Fruit fly (Drosophila melanogaster) whole organism, adult: ENCODE measurements around the gene CG11398.
A peak's percentile ranks its signal among the peaks of the same experiment; 100 is the strongest.

ENCODE experiments used
- CG11617 ChIP-seq: fragments of 200-800 bp; sonication (Bioruptor generic); optimal IDR thresholded peaks from 2 replicates; lab custom pipeline; 2017; ENCODE audit warnings: mild to moderate bottlenecking, missing biosample characterization, missing genetic modification reagents, missing genetic modification characterization
- CG12768 ChIP-seq: fragments of 200-800 bp; sonication (Bioruptor generic); optimal IDR thresholded peaks from 2 replicates; lab custom pipeline; 2017; ENCODE audit warnings: missing biosample characterization, missing genetic modification characterization, mild to moderate bottlenecking, moderate library complexity, missing genetic modification reagents
- CG14711 ChIP-seq: fragments of 200-800 bp; sonication (Bioruptor generic); optimal IDR thresholded peaks from 2 replicates; lab custom pipeline; 2018; ENCODE audit warnings: missing biosample characterization, mild to moderate bottlenecking, missing genetic modification characterization, moderate library complexity
- CG1620 ChIP-seq: fragments of 200-800 bp; sonication (Bioruptor generic); optimal IDR thresholded peaks from 2 replicates; lab custom pipeline; 2016; ENCODE audit warnings: missing biosample characterization, missing genetic modification characterization
- CG33017 ChIP-seq: fragments of 200-800 bp; sonication (Bioruptor generic); optimal IDR thresholded peaks from 2 replicates; lab custom pipeline; 2018; ENCODE audit warnings: missing biosample characterization, mild to moderate bottlenecking, missing genetic modification characterization, moderate library complexity
- CG5204 ChIP-seq: fragments of 200-800 bp; sonication (Bioruptor generic); optimal IDR thresholded peaks from 2 replicates; lab custom pipeline; 2016; ENCODE audit warnings: missing biosample characterization, missing genetic modification characterization
- CG7045 ChIP-seq: fragments of 200-800 bp; sonication (Bioruptor generic); optimal IDR thresholded peaks from 2 replicates; lab custom pipeline; 2017; ENCODE audit warnings: missing biosample characterization, mild to moderate bottlenecking, missing genetic modification characterization
- CG7101 ChIP-seq: fragments of 200-800 bp; sonication (Bioruptor generic); optimal IDR thresholded peaks from 2 replicates; lab custom pipeline; 2018; ENCODE audit warnings: missing biosample characterization, mild to moderate bottlenecking, missing genetic modification characterization, moderate library complexity
- Clk ChIP-seq: fragments of 200-800 bp; sonication (Bioruptor generic); optimal IDR thresholded peaks from 2 replicates; lab custom pipeline; 2017; ENCODE audit warnings: missing biosample characterization, missing genetic modification characterization
- Crg-1 ChIP-seq: fragments of 200-800 bp; sonication (Bioruptor generic); optimal IDR thresholded peaks from 2 replicates; lab custom pipeline; 2016; ENCODE audit warnings: missing biosample characterization, missing genetic modification characterization
- Hr96 ChIP-seq: fragments of 200-800 bp; sonication (Bioruptor generic); optimal IDR thresholded peaks from 2 replicates; lab custom pipeline; 2016; ENCODE audit warnings: missing biosample characterization, missing genetic modification characterization
- Mnt ChIP-seq: fragments of 200-800 bp; sonication (Bioruptor generic); optimal IDR thresholded peaks from 2 replicates; lab custom pipeline; 2016; ENCODE audit warnings: missing biosample characterization, mild to moderate bottlenecking, missing genetic modification characterization
- bab1 ChIP-seq: fragments of 200-800 bp; sonication (Bioruptor generic); optimal IDR thresholded peaks from 3 replicates; lab custom pipeline; 2019; ENCODE audit warnings: missing biosample characterization, mild to moderate bottlenecking, missing genetic modification characterization, moderate library complexity
- cic ChIP-seq: fragments of 200-800 bp; sonication (Bioruptor generic); optimal IDR thresholded peaks from 2 replicates; lab custom pipeline; 2017; ENCODE audit warnings: missing biosample characterization, mild to moderate bottlenecking, missing genetic modification characterization, moderate library complexity
- cnc ChIP-seq, 2 experiments: fragments of >200 bp; optimal IDR thresholded peaks; 2 replicates each; lab custom pipeline; 2017
- kay ChIP-seq: fragments of 200-800 bp; sonication (Bioruptor generic); peaks from one replicate; lab custom pipeline; 2016; ENCODE audit warnings: missing biosample characterization, missing genetic modification characterization, borderline replicate concordance
- ovo ChIP-seq: fragments of 200-800 bp; sonication (Bioruptor generic); optimal IDR thresholded peaks from 2 replicates; lab custom pipeline; 2016; ENCODE audit warnings: missing biosample characterization, missing genetic modification characterization
- pad ChIP-seq: fragments of 200-800 bp; sonication (Bioruptor generic); optimal IDR thresholded peaks from 3 replicates; lab custom pipeline; 2017; ENCODE audit warnings: missing biosample characterization, missing genetic modification characterization, mild to moderate bottlenecking, moderate library complexity, missing genetic modification reagents
- tj ChIP-seq: fragments of 200-800 bp; sonication (Bioruptor generic); optimal IDR thresholded peaks from 3 replicates; lab custom pipeline; 2017; ENCODE audit warnings: missing biosample characterization, mild to moderate bottlenecking, missing genetic modification characterization, moderate library complexity
- toe ChIP-seq: fragments of 200-800 bp; sonication (Bioruptor generic); optimal IDR thresholded peaks from 2 replicates; lab custom pipeline; 2016; ENCODE audit warnings: missing biosample characterization, missing genetic modification characterization

CG11398 gene

DNA sequence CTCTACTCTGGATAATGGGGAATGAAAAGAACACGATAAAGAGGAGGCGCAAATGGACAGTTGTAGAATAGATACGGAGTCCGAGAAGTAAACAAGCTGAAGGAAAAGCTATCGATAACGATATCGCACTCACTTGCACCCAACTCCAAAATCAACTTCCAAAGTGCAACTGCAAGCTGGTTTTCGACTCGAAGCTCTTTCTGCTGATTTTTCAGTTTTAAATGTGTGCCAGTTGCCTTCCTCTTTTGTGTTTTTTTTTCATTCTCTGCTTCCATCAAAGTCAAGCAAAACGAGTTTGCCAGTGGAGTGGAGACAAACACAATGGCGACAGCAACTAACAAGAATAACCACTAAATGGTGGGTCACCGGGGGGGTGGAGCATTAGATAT lies 20.7 kb upstream of the CG11398 start:
- TF ChIP-seq CG7101 (tag; lab: Kevin White, UChicago) = no peak
- peak; percentile 97 for TF ChIP-seq tj

dm6 chrX:1234817-1235617 lies 20.1 kb upstream of the CG11398 start:
- peak; percentile 69 for TF ChIP-seq CG12768 (GFP tag; lab: Kevin White, UChicago)
- TF ChIP-seq cnc (optimal IDR thresholded peaks at IDR 0.05; lab: Kevin White, UChicago) = no peak
- TF ChIP-seq tj = no peak
- peak; percentile 55 for TF ChIP-seq toe (GFP tag; lab: Kevin White, UChicago)
- peak; percentile 51 for TF ChIP-seq cic (GFP tag; lab: Kevin White, UChicago)
- TF ChIP-seq pad (GFP tag; lab: Kevin White, UChicago) = peak; percentile 79
- TF ChIP-seq CG5204 = peak; percentile 62
- TF ChIP-seq Mnt (GFP tag; lab: Kevin White, UChicago) = peak; percentile 68
- TF ChIP-seq CG7045 (GFP tag; lab: Kevin White, UChicago) = peak; percentile 57
- TF ChIP-seq Crg-1 (GFP tag; lab: Kevin White, UChicago) = peak; percentile 32
- peak; percentile 76 for TF ChIP-seq Hr96 (GFP tag; lab: Kevin White, UChicago)
- peak; percentile 77 for TF ChIP-seq CG33017 (tag; lab: Kevin White, UChicago)
- TF ChIP-seq Clk (GFP tag; lab: Kevin White, UChicago) = peak; percentile 1
- TF ChIP-seq CG14711 (tag; lab: Kevin White, UChicago) = peak; percentile 83
- peak; percentile 84 for TF ChIP-seq kay (GFP tag; lab: Kevin White, UChicago)
- TF ChIP-seq ovo (GFP tag; lab: Kevin White, UChicago) = peak; percentile 50
- TF ChIP-seq CG1620 (GFP tag; lab: Kevin White, UChicago) = peak; percentile 51
- peak; percentile 87 for TF ChIP-seq CG7101 (tag; lab: Kevin White, UChicago)
- TF ChIP-seq bab1 (GFP tag; lab: Kevin White, UChicago) = peak; percentile 96
- peak; percentile 72 for TF ChIP-seq CG11617 (GFP tag; lab: Kevin White, UChicago)

DNA sequence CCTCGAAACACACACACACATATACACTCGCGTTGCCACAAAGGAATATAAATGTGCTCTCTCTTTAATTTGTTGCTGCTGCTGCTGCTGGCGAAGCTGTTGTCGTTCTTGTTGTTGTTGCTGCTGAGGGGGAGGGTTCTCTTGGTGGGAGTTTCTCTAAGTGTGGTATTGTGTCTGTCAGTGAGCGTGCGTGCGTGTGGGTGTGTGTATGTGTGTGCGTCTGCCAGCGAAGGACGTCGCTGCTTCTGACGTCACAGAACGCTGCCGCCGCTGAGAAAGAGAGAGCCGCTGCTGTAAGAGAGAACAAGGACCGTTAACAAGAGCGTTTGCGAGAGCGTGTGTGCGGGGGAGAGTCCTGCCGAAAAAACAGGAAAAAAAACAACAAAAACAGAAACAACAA lies 19.0 kb upstream of the CG11398 start:
- TF ChIP-seq toe (GFP tag; lab: Kevin White, UChicago) (no peak), bab1 (GFP tag; lab: Kevin White, UChicago) (no peak)

dm6 chrX:1232533-1233212 lies 17.7 kb upstream of the CG11398 start:
- no peak for TF ChIP-seq cnc (optimal IDR thresholded peaks at IDR 0.05; lab: Kevin White, UChicago)
- TF ChIP-seq Mnt (GFP tag; lab: Kevin White, UChicago) = peak; percentile 98

- TF ChIP-seq bab1 (GFP tag; lab: Kevin White, UChicago) (no peak), tj (peak; percentile 89)
Measured at dm6 chrX:1231707-1232106, 16.8 kb upstream of the CG11398 start.

DNA sequence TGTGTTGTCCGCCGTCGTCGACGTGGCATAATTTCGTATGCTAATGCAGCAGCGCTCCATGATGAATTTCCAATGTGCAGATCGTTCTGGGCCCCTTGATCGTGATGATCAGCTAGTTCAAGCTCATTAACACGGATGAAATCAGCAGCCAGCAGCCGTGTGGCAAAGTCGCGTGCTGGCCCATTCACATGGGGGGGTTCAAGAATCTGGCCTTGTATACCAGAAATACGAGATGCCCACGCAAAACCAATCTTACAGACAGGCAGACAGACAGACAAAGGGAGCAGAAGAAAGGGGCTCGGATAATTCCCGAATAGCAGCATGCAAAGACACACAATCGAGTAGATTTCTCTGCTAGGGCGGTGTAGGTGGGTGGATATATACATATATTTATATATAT lies 14.6 kb upstream of the CG11398 start:
- no peak for TF ChIP-seq Hr96 (GFP tag; lab: Kevin White, UChicago)
- peak; percentile 41 for TF ChIP-seq tj

- TF ChIP-seq bab1 (GFP tag; lab: Kevin White, UChicago) = no peak
- TF ChIP-seq CG33017 (tag; lab: Kevin White, UChicago) = no peak
- TF ChIP-seq CG1620 (GFP tag; lab: Kevin White, UChicago) = no peak
- no peak for TF ChIP-seq Mnt (GFP tag; lab: Kevin White, UChicago)
- no peak for TF ChIP-seq Clk (GFP tag; lab: Kevin White, UChicago)
- no peak for TF ChIP-seq CG5204
- TF ChIP-seq CG7101 (tag; lab: Kevin White, UChicago) = no peak
- TF ChIP-seq pad (GFP tag; lab: Kevin White, UChicago) = no peak
- TF ChIP-seq toe (GFP tag; lab: Kevin White, UChicago) = no peak
- TF ChIP-seq cic (GFP tag; lab: Kevin White, UChicago) = no peak
- no peak for TF ChIP-seq ovo (GFP tag; lab: Kevin White, UChicago)
- TF ChIP-seq kay (GFP tag; lab: Kevin White, UChicago) = no peak
- no peak for TF ChIP-seq Crg-1 (GFP tag; lab: Kevin White, UChicago)
- TF ChIP-seq cnc (optimal IDR thresholded peaks at IDR 0.05; lab: Kevin White, UChicago) = no peak
- TF ChIP-seq CG12768 (GFP tag; lab: Kevin White, UChicago) = no peak
- TF ChIP-seq CG7045 (GFP tag; lab: Kevin White, UChicago) = no peak
- TF ChIP-seq Hr96 (GFP tag; lab: Kevin White, UChicago) = no peak
Measured at dm6 chrX:1229098-1229497, 14.1 kb upstream of the CG11398 start.
